Fruit fly (Drosophila melanogaster) whole organism, embryonic: ENCODE measurements around the gene CG5087.

Experiments
- Abd-B ChIP-seq: fragments of 200-800 bp; sonication (Bioruptor generic); optimal IDR thresholded peaks from 2 replicates; lab custom pipeline; 2018; ENCODE audit warnings: missing biosample characterization, mild to moderate bottlenecking, missing genetic modification characterization, moderate library complexity
- CG10543 ChIP-seq: fragments of 200-800 bp; sonication (Bioruptor generic); optimal IDR thresholded peaks from 3 replicates; lab custom pipeline; 2017; ENCODE audit warnings: missing biosample characterization, mild to moderate bottlenecking, missing genetic modification characterization, moderate library complexity
- CG10654 ChIP-seq: fragments of 200-800 bp; sonication (Bioruptor generic); optimal IDR thresholded peaks from 2 replicates; lab custom pipeline; 2016; ENCODE audit warnings: missing biosample characterization, missing genetic modification characterization
- CG12391 ChIP-seq: fragments of 200-800 bp; sonication (Bioruptor generic); optimal IDR thresholded peaks from 3 replicates; lab custom pipeline; 2018; ENCODE audit warnings: missing biosample characterization, mild to moderate bottlenecking, missing genetic modification characterization, moderate library complexity
- CG13287 ChIP-seq: fragments of 200-800 bp; sonication (Bioruptor generic); IDR thresholded peaks from 2 replicates; pipeline ENCODE4 v1.3.6; 2022; ENCODE audit warnings: missing biosample characterization, missing genetic modification characterization; ENCODE audit not compliant: partially characterized antibody
- CG13296 ChIP-seq: fragments of 200-800 bp; sonication (Bioruptor generic); optimal IDR thresholded peaks from 3 replicates; lab custom pipeline; 2018; ENCODE audit warnings: missing biosample characterization, mild to moderate bottlenecking, missing genetic modification characterization
- CG16779 ChIP-seq: fragments of 200-800 bp; sonication (Bioruptor generic); IDR thresholded peaks from 2 replicates; pipeline ENCODE4 v1.3.6; 2022; ENCODE audit warnings: missing biosample characterization, missing genetic modification characterization
- CG17186 ChIP-seq: fragments of 200-800 bp; sonication (Bioruptor generic); optimal IDR thresholded peaks from 3 replicates; lab custom pipeline; 2017; ENCODE audit warnings: missing biosample characterization, missing genetic modification reagents, missing genetic modification characterization
- CG17385 ChIP-seq: fragments of 200-800 bp; sonication (Bioruptor generic); optimal IDR thresholded peaks from 3 replicates; lab custom pipeline; 2018; ENCODE audit warnings: missing biosample characterization, mild to moderate bottlenecking, missing genetic modification characterization
- CG18011 ChIP-seq: fragments of 200-800 bp; sonication (Bioruptor generic); optimal IDR thresholded peaks from 2 replicates; lab custom pipeline; 2017; ENCODE audit warnings: missing biosample characterization, missing genetic modification characterization, mild to moderate bottlenecking, moderate library complexity, missing genotype
- CG2120 ChIP-seq: fragments of 200-800 bp; sonication (Bioruptor generic); optimal IDR thresholded peaks from 3 replicates; lab custom pipeline; 2016; ENCODE audit warnings: missing biosample characterization, missing genetic modification characterization
- CG30020 ChIP-seq: fragments of 200-800 bp; optimal IDR thresholded peaks from 2 replicates; lab custom pipeline; 2019; ENCODE audit warnings: missing biosample characterization, mild to moderate bottlenecking, missing genetic modification characterization, moderate library complexity
- CG3065 ChIP-seq: fragments of 200-800 bp; sonication (Bioruptor generic); optimal IDR thresholded peaks from 2 replicates; lab custom pipeline; 2016; ENCODE audit warnings: missing biosample characterization, missing genetic modification characterization
- CG31365 ChIP-seq: fragments of 200-800 bp; sonication (Bioruptor generic); optimal IDR thresholded peaks from 2 replicates; lab custom pipeline; 2018; ENCODE audit warnings: missing biosample characterization, mild to moderate bottlenecking, missing genetic modification characterization
- CG3407 ChIP-seq: fragments of 200-800 bp; sonication (Bioruptor generic); optimal IDR thresholded peaks from 2 replicates; lab custom pipeline; 2018; ENCODE audit warnings: missing biosample characterization, mild to moderate bottlenecking, missing genetic modification characterization
- CG4730 ChIP-seq: fragments of 200-800 bp; sonication (Bioruptor generic); IDR thresholded peaks from 2 replicates; pipeline ENCODE4 v1.3.6; 2022; ENCODE audit warnings: missing biosample characterization, missing genetic modification characterization
- CG7372 ChIP-seq: fragments of 200-800 bp; sonication (Bioruptor generic); IDR thresholded peaks from 2 replicates; pipeline ENCODE4 v1.3.6; 2022; ENCODE audit warnings: missing biosample characterization, missing genetic modification characterization
- CG8359 ChIP-seq: fragments of 200-800 bp; sonication (Bioruptor generic); optimal IDR thresholded peaks from 2 replicates; lab custom pipeline; 2017; ENCODE audit warnings: missing biosample characterization, mild to moderate bottlenecking, missing genetic modification characterization, borderline replicate concordance
- Chrac-16 ChIP-seq: fragments of 200-800 bp; sonication (Bioruptor generic); optimal IDR thresholded peaks from 3 replicates; lab custom pipeline; 2016; ENCODE audit warnings: missing biosample characterization, missing genetic modification characterization
- CoRest ChIP-seq: fragments of 200-800 bp; sonication (Bioruptor generic); optimal IDR thresholded peaks from 3 replicates; lab custom pipeline; 2018; ENCODE audit warnings: missing biosample characterization, mild to moderate bottlenecking, missing genetic modification characterization, moderate library complexity
- D19B ChIP-seq: fragments of 200-800 bp; sonication (Bioruptor generic); optimal IDR thresholded peaks from 2 replicates; lab custom pipeline; 2017; ENCODE audit warnings: missing biosample characterization, mild to moderate bottlenecking, missing genetic modification characterization
- Dip3 ChIP-seq: fragments of 200-800 bp; sonication (Bioruptor generic); optimal IDR thresholded peaks from 3 replicates; lab custom pipeline; 2016; ENCODE audit warnings: missing biosample characterization, missing genetic modification characterization
- Dll ChIP-seq: fragments of 200-800 bp; sonication (Bioruptor generic); IDR thresholded peaks from 4 replicates; pipeline ENCODE4 v1.3.6; 2022; ENCODE audit warnings: missing biosample characterization, missing genetic modification characterization; ENCODE audit not compliant: partially characterized antibody
- Fer1 ChIP-seq: fragments of 200-800 bp; sonication (Bioruptor generic); optimal IDR thresholded peaks from 2 replicates; lab custom pipeline; 2017; ENCODE audit warnings: missing biosample characterization, mild to moderate bottlenecking, missing genetic modification characterization
- HLH54F ChIP-seq: fragments of 200-800 bp; sonication (Bioruptor generic); optimal IDR thresholded peaks from 3 replicates; lab custom pipeline; 2016; ENCODE audit warnings: missing biosample characterization, missing genetic modification characterization
- Hsf ChIP-seq: fragments of 200-800 bp; sonication (Bioruptor generic); optimal IDR thresholded peaks from 3 replicates; lab custom pipeline; 2016; ENCODE audit warnings: missing biosample characterization, missing genetic modification characterization
- Lhr ChIP-seq: fragments of 200-800 bp; sonication (Bioruptor generic); optimal IDR thresholded peaks from 3 replicates; lab custom pipeline; 2017; ENCODE audit warnings: mild to moderate bottlenecking, missing biosample characterization, missing genetic modification reagents, missing genetic modification characterization
- Max ChIP-seq: fragments of 200-800 bp; sonication (Bioruptor generic); optimal IDR thresholded peaks from 2 replicates; lab custom pipeline; 2016; ENCODE audit warnings: missing biosample characterization, mild to moderate bottlenecking, missing genetic modification characterization
- NFAT ChIP-seq: fragments of 200-800 bp; sonication (Bioruptor generic); IDR thresholded peaks from 2 replicates; pipeline ENCODE4 v1.3.6; 2022; ENCODE audit warnings: missing biosample characterization, missing genetic modification characterization
- NK7.1 ChIP-seq: fragments of 200-800 bp; sonication (Bioruptor generic); optimal IDR thresholded peaks from 3 replicates; lab custom pipeline; 2016; ENCODE audit warnings: missing biosample characterization, missing genetic modification characterization
- Opbp ChIP-seq: fragments of 200-800 bp; sonication (Bioruptor generic); IDR thresholded peaks from 3 replicates; pipeline ENCODE4 v1.3.6; 2022; ENCODE audit warnings: missing biosample characterization, missing genetic modification characterization; ENCODE audit not compliant: partially characterized antibody
- Taf1 ChIP-seq: fragments of 200-800 bp; sonication (Bioruptor generic); IDR thresholded peaks from 2 replicates; pipeline ENCODE4 v1.3.6; 2022; ENCODE audit warnings: missing biosample characterization, missing genetic modification characterization
- Vsx1 ChIP-seq: fragments of 200-800 bp; sonication (Bioruptor generic); optimal IDR thresholded peaks from 2 replicates; lab custom pipeline; 2017; ENCODE audit warnings: missing biosample characterization, mild to moderate bottlenecking, missing genetic modification characterization, missing genetic modification reagents
- ab ChIP-seq: fragments of 200-800 bp; sonication (Bioruptor generic); optimal IDR thresholded peaks from 2 replicates; lab custom pipeline; 2016; ENCODE audit warnings: missing biosample characterization, missing genetic modification characterization
- amos ChIP-seq: fragments of 200-800 bp; sonication (Bioruptor generic); IDR thresholded peaks from 2 replicates; pipeline ENCODE4 v1.3.6; 2022; ENCODE audit warnings: missing biosample characterization, missing genetic modification characterization; ENCODE audit not compliant: partially characterized antibody
- bowl ChIP-seq: fragments of 200-800 bp; sonication (Bioruptor generic); IDR thresholded peaks from 2 replicates; pipeline ENCODE4 v1.3.6; 2022; ENCODE audit warnings: missing biosample characterization, missing genetic modification characterization
- chm ChIP-seq: fragments of 200-800 bp; sonication (Bioruptor generic); IDR thresholded peaks from 2 replicates; pipeline ENCODE4 v1.3.6; 2022; ENCODE audit warnings: missing biosample characterization, missing genetic modification characterization
- ewg ChIP-seq: fragments of 200-800 bp; sonication (Bioruptor generic); optimal IDR thresholded peaks from 3 replicates; lab custom pipeline; 2017; ENCODE audit warnings: mild to moderate bottlenecking, missing biosample characterization, missing genetic modification reagents, missing genetic modification characterization
- exex ChIP-seq: fragments of 200-800 bp; sonication (Bioruptor generic); optimal IDR thresholded peaks from 4 replicates; lab custom pipeline; 2018; ENCODE audit warnings: missing biosample characterization, mild to moderate bottlenecking, missing genetic modification characterization, moderate library complexity
- jigr1 ChIP-seq: fragments of 200-800 bp; sonication (Bioruptor generic); IDR thresholded peaks from 3 replicates; pipeline ENCODE4 v1.3.6; 2022; ENCODE audit warnings: missing biosample characterization, missing genetic modification characterization
- klu ChIP-seq: fragments of 200-800 bp; sonication (Bioruptor generic); IDR thresholded peaks from 2 replicates; pipeline ENCODE4 v1.3.6; 2022; ENCODE audit warnings: missing biosample characterization, missing genetic modification characterization
- lbe ChIP-seq: fragments of 200-800 bp; sonication (Bioruptor generic); optimal IDR thresholded peaks from 2 replicates; lab custom pipeline; 2016; ENCODE audit warnings: missing biosample characterization, mild to moderate bottlenecking, missing genetic modification characterization
- pho ChIP-seq: fragments of 200-800 bp; sonication (Bioruptor generic); optimal IDR thresholded peaks from 2 replicates; lab custom pipeline; 2016; ENCODE audit warnings: missing biosample characterization, missing genetic modification characterization
- pros ChIP-seq: fragments of 200-800 bp; sonication (Bioruptor generic); optimal IDR thresholded peaks from 3 replicates; lab custom pipeline; 2019; ENCODE audit warnings: missing biosample characterization, mild to moderate bottlenecking, missing genetic modification characterization, moderate library complexity
- tio ChIP-seq: fragments of 200-800 bp; sonication (Bioruptor generic); optimal IDR thresholded peaks from 2 replicates; lab custom pipeline; 2017; ENCODE audit warnings: missing biosample characterization, missing genetic modification characterization, inconsistent platforms
- vfl ChIP-seq: fragments of 200-800 bp; sonication (Bioruptor generic); optimal IDR thresholded peaks from 2 replicates; lab custom pipeline; 2016; ENCODE audit warnings: missing biosample characterization, missing genetic modification characterization
- zen ChIP-seq: fragments of 200-800 bp; sonication (Bioruptor generic); optimal IDR thresholded peaks from 3 replicates; lab custom pipeline; 2018; ENCODE audit warnings: missing biosample characterization, mild to moderate bottlenecking, missing genetic modification characterization, moderate library complexity

Gene CG5087

dm6 chr3L:8974478-8975477 lies 23.2 kb upstream of the CG5087 start, which contains the start of the genes pix and Srp68 (continued):
- TF ChIP-seq CG3065 (no peak), CG10543 (peak; percentile 81), CG8359 (GFP tag; lab: Kevin White, UChicago) (no peak), CG17186 (no peak), Chrac-16 (peak; percentile 75), CG2120 (GFP tag; lab: Kevin White, UChicago) (peak; percentile 76), pho (peak; percentile 54), NK7.1 (GFP tag; lab: Kevin White, UChicago) (no peak), Abd-B (peak; percentile 83), D19B (GFP tag; lab: Kevin White, UChicago) (no peak), Fer1 (GFP tag; lab: Kevin White, UChicago) (peak; percentile 44), jigr1 (no peak), CG31365 (no peak), exex (tag; lab: Kevin White, UChicago) (peak; percentile 44), CoRest (tag; lab: Kevin White, UChicago) (peak; percentile 83), Taf1 (no peak), CG13296 (no peak), CG7372 (GFP tag; lab: Robert Waterston, UW) (peak; percentile 54; the same call in 1 of the 2 replicates), pros (no peak), chm (GFP tag; lab: Robert Waterston, UW) (no peak), Lhr (GFP tag; lab: Kevin White, UChicago) (peak; percentile 43), vfl (peak; percentile 13), Dll (GFP tag; lab: Robert Waterston, UW) (peak; percentile 92), klu (peak; percentile 50; the same call in 1 of the 2 replicates), CG30020 (tag; lab: Kevin White, UChicago) (peak; percentile 78), CG4730 (GFP tag; lab: Robert Waterston, UW) (no peak), amos (GFP tag; lab: Robert Waterston, UW) (peak; percentile 69), zen (tag; lab: Kevin White, UChicago) (peak; percentile 47), NFAT (GFP tag; lab: Robert Waterston, UW) (0 out of 2 replicates have a peak, but pooled peaks have one; percentile 34), tio (GFP tag; lab: Kevin White, UChicago) (no peak), CG18011 (GFP tag; lab: Kevin White, UChicago) (peak; percentile 36), CG10654 (peak; percentile 27), CG13287 (GFP tag; lab: Robert Waterston, UW) (peak; percentile 85), CG12391 (tag; lab: Kevin White, UChicago) (peak; percentile 83), Dip3 (GFP tag; lab: Kevin White, UChicago) (peak; percentile 49), bowl (GFP tag; lab: Robert Waterston, UW) (no peak), Hsf (GFP tag; lab: Kevin White, UChicago) (peak; percentile 61), CG17385 (GFP tag; lab: Kevin White, UChicago) (peak; percentile 48), lbe (GFP tag; lab: Kevin White, UChicago) (peak; percentile 51), Opbp (peak; percentile 66; the same call in 2 of the 3 replicates), ewg (GFP tag; lab: Kevin White, UChicago) (peak; percentile 63), HLH54F (GFP tag; lab: Kevin White, UChicago) (peak; percentile 62), Vsx1 (GFP tag; lab: Kevin White, UChicago) (no peak), CG16779 (GFP tag; lab: Robert Waterston, UW) (no peak), Max (GFP tag; lab: Kevin White, UChicago) (peak; percentile 70), CG3407 (GFP tag; lab: Kevin White, UChicago) (peak; percentile 31), ab (GFP tag; lab: Kevin White, UChicago) (no peak)
